Fruit fly (Drosophila melanogaster) whole organism, embryonic: ENCODE data around the gene Ctl1.
A peak's percentile ranks its signal among the peaks of the same experiment; 100 is the strongest.

Source experiments
- CG1024 ChIP-seq: fragments of 200-800 bp; sonication (Bioruptor generic); IDR thresholded peaks from 2 replicates; pipeline ENCODE4 v1.3.6; 2022; ENCODE audit warnings: missing biosample characterization, missing genetic modification characterization
- CG10959 ChIP-seq: fragments of 200-800 bp; sonication (Bioruptor generic); IDR thresholded peaks from 2 replicates; pipeline ENCODE4 v1.3.6; 2022; ENCODE audit warnings: missing biosample characterization, missing genetic modification characterization
- CG10979 ChIP-seq: fragments of 200-800 bp; sonication (Bioruptor generic); optimal IDR thresholded peaks from 2 replicates; lab custom pipeline; 2018; ENCODE audit warnings: missing biosample characterization, mild to moderate bottlenecking, missing genetic modification characterization, moderate library complexity
- CG12219 ChIP-seq: fragments of 200-800 bp; sonication (Bioruptor generic); optimal IDR thresholded peaks from 3 replicates; lab custom pipeline; 2018; ENCODE audit warnings: missing biosample characterization, mild to moderate bottlenecking, missing genetic modification characterization
- CG12769 ChIP-seq: fragments of 200-800 bp; sonication (Bioruptor generic); optimal IDR thresholded peaks from 2 replicates; lab custom pipeline; 2019; ENCODE audit warnings: missing biosample characterization, mild to moderate bottlenecking, missing genetic modification characterization, moderate library complexity
- CG13287 ChIP-seq: fragments of 200-800 bp; sonication (Bioruptor generic); IDR thresholded peaks from 2 replicates; pipeline ENCODE4 v1.3.6; 2022; ENCODE audit warnings: missing biosample characterization, missing genetic modification characterization; ENCODE audit not compliant: partially characterized antibody
- CG15073 ChIP-seq: fragments of 200-800 bp; sonication (Bioruptor generic); optimal IDR thresholded peaks from 2 replicates; lab custom pipeline; 2016; ENCODE audit warnings: missing biosample characterization, missing genetic modification characterization
- CG1603 ChIP-seq: fragments of 200-800 bp; sonication (Bioruptor generic); optimal IDR thresholded peaks from 2 replicates; lab custom pipeline; 2019; ENCODE audit warnings: missing biosample characterization, mild to moderate bottlenecking, missing genetic modification characterization, moderate library complexity
- CG18764 ChIP-seq: fragments of 200-800 bp; sonication (Bioruptor generic); optimal IDR thresholded peaks from 3 replicates; lab custom pipeline; 2016; ENCODE audit warnings: missing biosample characterization, missing genetic modification characterization
- CG2202 ChIP-seq: fragments of 200-800 bp; sonication (Bioruptor generic); optimal IDR thresholded peaks from 2 replicates; lab custom pipeline; 2018; ENCODE audit warnings: missing biosample characterization, mild to moderate bottlenecking, missing genetic modification characterization
- CG33213 ChIP-seq: fragments of 200-800 bp; sonication (Bioruptor generic); optimal IDR thresholded peaks from 3 replicates; lab custom pipeline; 2016; ENCODE audit warnings: missing biosample characterization, missing genetic modification characterization
- CG3407 ChIP-seq: fragments of 200-800 bp; sonication (Bioruptor generic); optimal IDR thresholded peaks from 2 replicates; lab custom pipeline; 2018; ENCODE audit warnings: missing biosample characterization, mild to moderate bottlenecking, missing genetic modification characterization
- CG42726 ChIP-seq: fragments of 200-800 bp; sonication (Bioruptor generic); IDR thresholded peaks from 2 replicates; pipeline ENCODE4 v1.3.6; 2022; ENCODE audit warnings: missing biosample characterization, missing genetic modification characterization; ENCODE audit not compliant: partially characterized antibody
- CG6689 ChIP-seq: fragments of 200-800 bp; sonication (Bioruptor generic); IDR thresholded peaks from 2 replicates; pipeline ENCODE4 v1.3.6; 2022; ENCODE audit warnings: missing biosample characterization, missing genetic modification characterization
- CG6813 ChIP-seq: fragments of 200-800 bp; sonication (Bioruptor generic); optimal IDR thresholded peaks from 2 replicates; lab custom pipeline; 2017; ENCODE audit warnings: missing biosample characterization, missing genetic modification characterization, mild to moderate bottlenecking, moderate library complexity, missing genetic modification reagents
- CG9817 ChIP-seq: fragments of 200-800 bp; sonication (Bioruptor generic); optimal IDR thresholded peaks from 2 replicates; lab custom pipeline; 2018; ENCODE audit warnings: missing biosample characterization, mild to moderate bottlenecking, missing genetic modification characterization, moderate library complexity
- Dip2 ChIP-seq: fragments of 200-800 bp; sonication (Bioruptor generic); IDR thresholded peaks from 2 replicates; pipeline ENCODE4 v1.3.6; 2022; ENCODE audit warnings: missing biosample characterization, missing genetic modification characterization
- Fer3 ChIP-seq: fragments of 200-800 bp; sonication (Bioruptor generic); optimal IDR thresholded peaks from 2 replicates; lab custom pipeline; 2018; ENCODE audit warnings: missing biosample characterization, mild to moderate bottlenecking, missing genetic modification characterization, moderate library complexity
- HLHmδ ChIP-seq: fragments of 200-800 bp; sonication (Bioruptor generic); optimal IDR thresholded peaks from 2 replicates; lab custom pipeline; 2018; ENCODE audit warnings: missing biosample characterization, mild to moderate bottlenecking, missing genetic modification characterization, moderate library complexity
- Hand ChIP-seq: fragments of 200-800 bp; sonication (Bioruptor generic); optimal IDR thresholded peaks from 2 replicates; lab custom pipeline; 2017; ENCODE audit warnings: mild to moderate bottlenecking, missing biosample characterization, missing genetic modification reagents, missing genetic modification characterization
- Hmx ChIP-seq: fragments of 200-800 bp; sonication (Bioruptor generic); optimal IDR thresholded peaks from 2 replicates; lab custom pipeline; 2016; ENCODE audit warnings: missing biosample characterization, missing genetic modification characterization
- Hr51 ChIP-seq, 2 experiments: fragments of 200-800 bp; sonication (Bioruptor generic); optimal IDR thresholded peaks; 2 replicates in 1 of 2; 3 replicates in 1 of 2; lab custom pipeline; 2016 to 2018; ENCODE audit warnings: missing biosample characterization in 2 of 2, missing genetic modification characterization in 2 of 2, mild to moderate bottlenecking in 1 of 2, moderate library complexity in 1 of 2
- Hsf ChIP-seq: fragments of 200-800 bp; sonication (Bioruptor generic); optimal IDR thresholded peaks from 3 replicates; lab custom pipeline; 2016; ENCODE audit warnings: missing biosample characterization, missing genetic modification characterization
- Lhr ChIP-seq: fragments of 200-800 bp; sonication (Bioruptor generic); optimal IDR thresholded peaks from 3 replicates; lab custom pipeline; 2017; ENCODE audit warnings: mild to moderate bottlenecking, missing biosample characterization, missing genetic modification reagents, missing genetic modification characterization
- Lim3 ChIP-seq: fragments of 200-800 bp; sonication (Bioruptor generic); IDR thresholded peaks from 2 replicates; pipeline ENCODE4 v1.3.6; 2022; ENCODE audit warnings: missing biosample characterization, missing genetic modification characterization
- Nf-YA ChIP-seq: fragments of 200-800 bp; sonication (Bioruptor generic); IDR thresholded peaks from 2 replicates; pipeline ENCODE4 v1.3.6; 2022; ENCODE audit warnings: missing biosample characterization, missing genetic modification characterization
- Optix ChIP-seq: fragments of 200-800 bp; sonication (Bioruptor generic); IDR thresholded peaks from 3 replicates; pipeline ENCODE4 v1.3.6; 2022; ENCODE audit warnings: missing biosample characterization, missing genetic modification characterization
- Rx ChIP-seq: fragments of 200-800 bp; sonication (Bioruptor generic); IDR thresholded peaks from 2 replicates; pipeline ENCODE4 v1.3.6; 2022; ENCODE audit warnings: missing biosample characterization, missing genetic modification characterization
- Sry-β ChIP-seq: fragments of 200-800 bp; sonication (Bioruptor generic); optimal IDR thresholded peaks from 2 replicates; lab custom pipeline; 2018; ENCODE audit warnings: missing biosample characterization, mild to moderate bottlenecking, missing genetic modification characterization, moderate library complexity
- Tbp ChIP-seq: fragments of >200 bp; optimal IDR thresholded peaks from 2 replicates; lab custom pipeline; 2018; ENCODE audit warnings: missing biosample characterization, missing genetic modification characterization
- YL-1 ChIP-seq: fragments of 200-800 bp; sonication (Bioruptor generic); optimal IDR thresholded peaks from 3 replicates; lab custom pipeline; 2017; ENCODE audit warnings: missing biosample characterization, mild to moderate bottlenecking, missing genetic modification characterization
- abd-A ChIP-seq: fragments of 200-800 bp; sonication (Bioruptor generic); optimal IDR thresholded peaks from 3 replicates; lab custom pipeline; 2019; ENCODE audit warnings: missing biosample characterization, mild to moderate bottlenecking, missing genetic modification characterization, moderate library complexity
- chinmo ChIP-seq: fragments of 200-800 bp; sonication (Bioruptor generic); IDR thresholded peaks from 4 replicates; pipeline ENCODE4 v1.3.6; 2022; ENCODE audit warnings: missing biosample characterization, missing genetic modification characterization; ENCODE audit not compliant: partially characterized antibody
- danr ChIP-seq: fragments of 200-800 bp; sonication (Bioruptor generic); IDR thresholded peaks from 2 replicates; pipeline ENCODE4 v1.3.6; 2022; ENCODE audit warnings: missing biosample characterization, missing genetic modification characterization
- dmrt11E ChIP-seq: fragments of 200-800 bp; sonication (Bioruptor generic); optimal IDR thresholded peaks from 3 replicates; lab custom pipeline; 2018; ENCODE audit warnings: missing biosample characterization, mild to moderate bottlenecking, missing genetic modification characterization, moderate library complexity
- dmrt99B ChIP-seq: fragments of 200-800 bp; sonication (Bioruptor generic); optimal IDR thresholded peaks from 2 replicates; lab custom pipeline; 2018; ENCODE audit warnings: missing biosample characterization, mild to moderate bottlenecking, missing genetic modification characterization, moderate library complexity
- dysf ChIP-seq: fragments of 200-800 bp; sonication (Bioruptor generic); IDR thresholded peaks from 3 replicates; pipeline ENCODE4 v1.3.6; 2022; ENCODE audit warnings: missing biosample characterization, missing genetic modification characterization
- fd96Cb ChIP-seq: fragments of 200-800 bp; sonication (Bioruptor generic); optimal IDR thresholded peaks from 2 replicates; lab custom pipeline; 2018; ENCODE audit warnings: missing biosample characterization, mild to moderate bottlenecking, missing genetic modification characterization, moderate library complexity
- fu2 ChIP-seq: fragments of 200-800 bp; sonication (Bioruptor generic); optimal IDR thresholded peaks from 2 replicates; lab custom pipeline; 2016; ENCODE audit warnings: missing biosample characterization, missing genetic modification characterization
- gem ChIP-seq: fragments of 200-800 bp; sonication (Bioruptor generic); optimal IDR thresholded peaks from 2 replicates; lab custom pipeline; 2019; ENCODE audit warnings: missing biosample characterization, mild to moderate bottlenecking, missing genetic modification characterization, moderate library complexity
- insv ChIP-seq, 2 experiments: fragments of 200-800 bp; sonication (Bioruptor generic); optimal IDR thresholded peaks; 3 replicates each; lab custom pipeline; 2016 to 2018; ENCODE audit warnings: missing biosample characterization in 2 of 2, missing genetic modification characterization in 2 of 2
- sd ChIP-seq: fragments of 200-800 bp; sonication (Bioruptor generic); optimal IDR thresholded peaks from 3 replicates; lab custom pipeline; 2018; ENCODE audit warnings: missing biosample characterization, mild to moderate bottlenecking, missing genetic modification characterization, moderate library complexity
- sima ChIP-seq: fragments of 200-800 bp; sonication (Bioruptor generic); optimal IDR thresholded peaks from 2 replicates; lab custom pipeline; 2016; ENCODE audit warnings: missing biosample characterization, missing genetic modification characterization
- tgo ChIP-seq: fragments of 200-800 bp; sonication (Bioruptor generic); IDR thresholded peaks from 3 replicates; pipeline ENCODE4 v1.3.6; 2022; ENCODE audit warnings: missing biosample characterization, missing genetic modification characterization
- tx ChIP-seq: fragments of 200-800 bp; sonication (Bioruptor generic); optimal IDR thresholded peaks from 2 replicates; lab custom pipeline; 2016; ENCODE audit warnings: missing biosample characterization, missing genetic modification characterization
- unpg ChIP-seq: fragments of 200-800 bp; sonication (Bioruptor generic); optimal IDR thresholded peaks from 3 replicates; lab custom pipeline; 2018; ENCODE audit warnings: missing biosample characterization, mild to moderate bottlenecking, missing genetic modification characterization, moderate library complexity
- vvl ChIP-seq: fragments of 200-800 bp; sonication (Bioruptor generic); IDR thresholded peaks from 2 replicates; pipeline ENCODE4 v1.3.6; 2022; ENCODE audit warnings: missing biosample characterization, missing genetic modification characterization
- wek ChIP-seq: fragments of 200-800 bp; sonication (Bioruptor generic); optimal IDR thresholded peaks from 3 replicates; lab custom pipeline; 2018; ENCODE audit warnings: missing biosample characterization, mild to moderate bottlenecking, missing genetic modification characterization, moderate library complexity
- zfh2 ChIP-seq: fragments of 200-800 bp; sonication (Bioruptor generic); optimal IDR thresholded peaks from 2 replicates; lab custom pipeline; 2016; ENCODE audit warnings: missing biosample characterization, missing genetic modification characterization

Gene Ctl1

DNA sequence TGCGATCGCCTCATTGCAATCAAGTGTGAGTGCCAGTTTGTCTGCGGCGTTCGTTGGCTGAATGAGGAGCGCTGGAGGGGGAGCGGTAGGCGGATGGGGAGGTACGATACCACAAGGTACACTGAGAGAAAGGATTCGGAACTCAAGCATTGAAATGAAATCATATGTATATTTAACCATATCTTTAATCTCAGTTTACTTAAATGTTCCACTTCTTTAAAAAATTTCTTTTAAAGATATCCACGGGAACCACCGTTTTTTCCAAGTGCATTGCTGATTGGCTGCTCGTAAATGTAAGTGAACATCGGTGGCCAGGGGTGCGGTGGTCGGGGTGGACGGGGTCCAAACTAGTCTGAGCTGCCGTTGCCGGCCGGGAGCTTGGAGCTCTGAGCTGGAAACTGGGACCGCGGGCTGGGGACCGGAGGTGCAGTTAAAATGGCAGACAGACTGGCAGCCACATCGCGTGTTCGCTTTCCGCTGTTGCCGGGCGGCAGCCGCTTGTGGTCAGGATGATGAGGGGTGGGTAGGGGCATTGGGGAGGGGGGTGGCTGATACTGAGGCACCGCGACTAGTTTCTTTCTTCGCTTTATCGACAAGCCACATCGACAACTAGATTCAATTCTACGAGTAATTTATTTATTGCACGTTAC lies 49.5 kb upstream of the Ctl1 start (continued):
- TF ChIP-seq tx (peak; percentile 94), CG15073 (GFP tag; lab: Kevin White, UChicago) (peak; percentile 86), Lim3 (peak; percentile 96), CG6689 (peak; percentile 96), tgo (GFP tag; lab: Robert Waterston, UW) (peak; percentile 96), abd-A (tag; lab: Kevin White, UChicago) (peak; percentile 90), Nf-YA (peak; percentile 96), zfh2 (GFP tag; lab: Kevin White, UChicago) (peak; percentile 20), dmrt11E (tag; lab: Kevin White, UChicago) (peak; percentile 97), CG33213 (GFP tag; lab: Kevin White, UChicago) (peak; percentile 94), Dip2 (peak; percentile 48; the same call in 1 of the 2 replicates), CG42726 (no peak), wek (peak; percentile 88), Lhr (GFP tag; lab: Kevin White, UChicago) (peak; percentile 96), CG10959 (GFP tag; lab: Robert Waterston, UW) (peak; percentile 94), CG12219 (GFP tag; lab: Kevin White, UChicago) (peak; percentile 97), CG10979 (tag; lab: Kevin White, UChicago) (peak; percentile 98), Hand (peak; percentile 82), Sry-β (GFP tag; lab: Kevin White, UChicago) (peak; percentile 57), CG12769 (tag; lab: Kevin White, UChicago) (peak; percentile 98), CG18764 (GFP tag; lab: Kevin White, UChicago) (peak; percentile 92), CG2202 (tag; lab: Kevin White, UChicago) (peak; percentile 96), vvl (GFP tag; lab: Robert Waterston, UW) (peak; percentile 99), CG1603 (tag; lab: Kevin White, UChicago) (peak; percentile 98), Hsf (GFP tag; lab: Kevin White, UChicago) (peak; percentile 96), sima (GFP tag; lab: Kevin White, UChicago) (peak; percentile 91), Fer3 (peak; percentile 91), Rx (GFP tag; lab: Robert Waterston, UW) (peak; percentile 96), CG1024 (GFP tag; lab: Robert Waterston, UW) (peak; percentile 95), dysf (GFP tag; lab: Robert Waterston, UW) (peak; percentile 97), sd (peak; percentile 78), fd96Cb (tag; lab: Kevin White, UChicago) (peak; percentile 96), insv (GFP tag; optimal IDR thresholded peaks at IDR 0.05; lab: Kevin White, UChicago) (peak; percentile 32 to 62), unpg (GFP tag; lab: Kevin White, UChicago) (peak; percentile 97), Hr51 (GFP tag; optimal IDR thresholded peaks at IDR 0.05; lab: Kevin White, UChicago) (peak; percentile 89 to 97), Hmx (GFP tag; lab: Kevin White, UChicago) (peak; percentile 58), gem (tag; lab: Kevin White, UChicago) (peak; percentile 98), dmrt99B (peak; percentile 98), CG6813 (peak; percentile 95), Tbp (GFP tag; lab: Kevin White, UChicago) (no peak), CG13287 (GFP tag; lab: Robert Waterston, UW) (no peak), CG3407 (GFP tag; lab: Kevin White, UChicago) (peak; percentile 96), CG9817 (tag; lab: Kevin White, UChicago) (peak; percentile 95), HLHmδ (GFP tag; lab: Kevin White, UChicago) (no peak), YL-1 (GFP tag; lab: Kevin White, UChicago) (peak; percentile 83), Optix (GFP tag; lab: Robert Waterston, UW) (peak; percentile 98), danr (peak; percentile 96), fu2 (GFP tag; lab: Kevin White, UChicago) (peak; percentile 84), chinmo (GFP tag; lab: Robert Waterston, UW) (no peak)
